Worm (Caenorhabditis elegans) whole organism, L3 larva: Measurements from ENCODE around the gene T18D3.5.

ENCODE experiments used
- R02D3.7 ChIP-seq: fragments of 150-350 bp; optimal IDR thresholded peaks from 2 replicates; lab custom pipeline; 2014; ENCODE audit warnings: missing biosample characterization, missing genetic modification characterization
- ZK546.5 ChIP-seq: sonication (generic microtip); optimal IDR thresholded peaks from 2 replicates; lab custom pipeline; 2017; ENCODE audit warnings: missing biosample characterization, missing genetic modification characterization
- aly-2 ChIP-seq: fragments of 150-350 bp; optimal IDR thresholded peaks from 2 replicates; lab custom pipeline; 2014; ENCODE audit warnings: missing biosample characterization, missing genetic modification characterization
- ama-1 ChIP-seq: fragments of 150-350 bp; optimal IDR thresholded peaks from 2 replicates; lab custom pipeline; 2018
- ceh-16 ChIP-seq: sonication (generic microtip); optimal IDR thresholded peaks from 2 replicates; lab custom pipeline; 2017; ENCODE audit warnings: missing biosample characterization, missing genetic modification characterization
- ceh-28 ChIP-seq: fragments of 150-350 bp; optimal IDR thresholded peaks from 2 replicates; lab custom pipeline; 2014; ENCODE audit warnings: missing biosample characterization, missing genetic modification reagents, missing genetic modification characterization
- ceh-82 ChIP-seq: fragments of 150-350 bp; optimal IDR thresholded peaks from 2 replicates; lab custom pipeline; 2014; ENCODE audit warnings: missing biosample characterization, missing genetic modification characterization
- ceh-9 ChIP-seq: sonication (generic microtip); optimal IDR thresholded peaks from 2 replicates; lab custom pipeline; 2018; ENCODE audit warnings: missing biosample characterization, missing genetic modification characterization
- daf-12 ChIP-seq: fragments of 150-350 bp; optimal IDR thresholded peaks from 2 replicates; lab custom pipeline; 2014; ENCODE audit warnings: missing biosample characterization, missing genetic modification reagents, missing genetic modification characterization
- egl-27 ChIP-seq: sonication (generic microtip); optimal IDR thresholded peaks from 4 replicates; lab custom pipeline; 2017; ENCODE audit warnings: missing biosample characterization, missing genetic modification reagents, missing genetic modification characterization
- egl-5 ChIP-seq: fragments of 150-350 bp; optimal IDR thresholded peaks from 2 replicates; lab custom pipeline; 2017; ENCODE audit warnings: missing biosample characterization, missing genetic modification reagents, missing genetic modification characterization, inconsistent platforms
- elt-1 ChIP-seq: fragments of 150-350 bp; optimal IDR thresholded peaks from 2 replicates; lab custom pipeline; 2014; ENCODE audit warnings: missing biosample characterization, missing genetic modification characterization
- elt-2 ChIP-seq: sonication (generic microtip); optimal IDR thresholded peaks from 2 replicates; lab custom pipeline; 2016; ENCODE audit warnings: missing genetic modification reagents, mild to moderate bottlenecking, missing genetic modification characterization, missing compliant biosample characterization
- elt-3 ChIP-seq, 3 experiments: fragments of 150-350 bp in 1 of 3; sonication (generic microtip) in 2 of 3; optimal IDR thresholded peaks; 2 replicates in 2 of 3; 4 replicates in 1 of 3; lab custom pipeline; 2014 to 2017; ENCODE audit warnings: missing biosample characterization in 3 of 3, missing genetic modification characterization in 3 of 3
- eor-1 ChIP-seq, 2 experiments: fragments of 150-350 bp; optimal IDR thresholded peaks; 2 replicates each; lab custom pipeline; 2014 to 2018; ENCODE audit warnings: missing biosample characterization in 2 of 2, missing genetic modification characterization in 2 of 2
- fkh-10 ChIP-seq: sonication (generic microtip); optimal IDR thresholded peaks from 2 replicates; lab custom pipeline; 2017; ENCODE audit warnings: missing biosample characterization, missing genetic modification reagents, missing genetic modification characterization
- fkh-2 ChIP-seq: fragments of 150-350 bp; optimal IDR thresholded peaks from 2 replicates; lab custom pipeline; 2014; ENCODE audit warnings: missing biosample characterization, missing genetic modification reagents, missing genetic modification characterization
- fos-1 ChIP-seq: fragments of 150-350 bp; optimal IDR thresholded peaks from 2 replicates; lab custom pipeline; 2014; ENCODE audit warnings: missing biosample characterization, missing genetic modification characterization
- hmg-11 ChIP-seq: sonication (generic microtip); optimal IDR thresholded peaks from 2 replicates; lab custom pipeline; 2016; ENCODE audit warnings: missing genetic modification characterization, missing compliant biosample characterization
- jun-1 ChIP-seq: fragments of 150-350 bp; optimal IDR thresholded peaks from 2 replicates; lab custom pipeline; 2014; ENCODE audit warnings: missing biosample characterization, missing genetic modification reagents, missing genetic modification characterization
- lin-15B ChIP-seq: fragments of 150-350 bp; optimal IDR thresholded peaks from 2 replicates; lab custom pipeline; 2014; ENCODE audit warnings: missing biosample characterization, missing genetic modification characterization
- lin-39 ChIP-seq: fragments of 150-350 bp; optimal IDR thresholded peaks from 2 replicates; lab custom pipeline; 2018; ENCODE audit warnings: missing biosample characterization, missing genetic modification reagents, missing genetic modification characterization
- lsy-12 ChIP-seq: sonication (generic microtip); optimal IDR thresholded peaks from 2 replicates; lab custom pipeline; 2016; ENCODE audit warnings: mild to moderate bottlenecking, missing genetic modification characterization, missing compliant biosample characterization
- mdl-1 ChIP-seq: fragments of 150-350 bp; optimal IDR thresholded peaks from 2 replicates; lab custom pipeline; 2014; ENCODE audit warnings: missing biosample characterization, missing genetic modification characterization
- mml-1 ChIP-seq: fragments of 150-350 bp; sonication (generic microtip); optimal IDR thresholded peaks from 3 replicates; lab custom pipeline; 2014; ENCODE audit warnings: missing biosample characterization, missing genetic modification characterization
- nfya-1 ChIP-seq: sonication (generic microtip); optimal IDR thresholded peaks from 2 replicates; lab custom pipeline; 2017; ENCODE audit warnings: missing genetic modification characterization, mild to moderate bottlenecking, missing compliant biosample characterization, antibody characterized with exemption, moderate library complexity; ENCODE audit not compliant: insufficient read depth
- nhr-11 ChIP-seq: fragments of 150-350 bp; optimal IDR thresholded peaks from 2 replicates; lab custom pipeline; 2014; ENCODE audit warnings: missing biosample characterization, missing genetic modification characterization
- nhr-12 ChIP-seq: fragments of 150-350 bp; optimal IDR thresholded peaks from 2 replicates; lab custom pipeline; 2014; ENCODE audit warnings: missing biosample characterization, missing genetic modification characterization
- nhr-23 ChIP-seq: fragments of 150-350 bp; optimal IDR thresholded peaks from 2 replicates; lab custom pipeline; 2014; ENCODE audit warnings: missing biosample characterization, missing genetic modification reagents, missing genetic modification characterization
- nhr-237 ChIP-seq: fragments of 150-350 bp; optimal IDR thresholded peaks from 2 replicates; lab custom pipeline; 2014; ENCODE audit warnings: missing biosample characterization, missing genetic modification characterization
- nhr-25 ChIP-seq: sonication (generic microtip); optimal IDR thresholded peaks from 2 replicates; lab custom pipeline; 2017; ENCODE audit warnings: missing biosample characterization, missing genetic modification characterization
- nhr-28 ChIP-seq: fragments of 150-350 bp; optimal IDR thresholded peaks from 2 replicates; lab custom pipeline; 2014; ENCODE audit warnings: missing biosample characterization, missing genetic modification characterization
- nhr-43 ChIP-seq: sonication (generic microtip); optimal IDR thresholded peaks from 2 replicates; lab custom pipeline; 2016; ENCODE audit warnings: mild to moderate bottlenecking, missing genetic modification characterization, missing compliant biosample characterization; ENCODE audit not compliant: poor library complexity, severe bottlenecking
- nhr-67 ChIP-seq: fragments of 150-350 bp; optimal IDR thresholded peaks from 2 replicates; lab custom pipeline; 2014; ENCODE audit warnings: missing biosample characterization, missing genetic modification characterization
- nhr-76 ChIP-seq: fragments of 150-350 bp; sonication (generic microtip); optimal IDR thresholded peaks from 5 replicates; lab custom pipeline; 2014; ENCODE audit warnings: missing biosample characterization, missing genetic modification characterization
- nhr-77 ChIP-seq: fragments of 150-350 bp; optimal IDR thresholded peaks from 2 replicates; lab custom pipeline; 2014; ENCODE audit warnings: missing biosample characterization, missing genetic modification characterization
- pha-4 ChIP-seq: fragments of 150-350 bp; optimal IDR thresholded peaks from 2 replicates; lab custom pipeline; 2014; ENCODE audit warnings: missing biosample characterization, missing genetic modification reagents, missing genetic modification characterization
- pqm-1 ChIP-seq: fragments of 150-350 bp; optimal IDR thresholded peaks from 2 replicates; lab custom pipeline; 2017; ENCODE audit warnings: missing biosample characterization, missing genetic modification characterization, inconsistent platforms
- sea-2 ChIP-seq: fragments of 150-350 bp; sonication (generic microtip); optimal IDR thresholded peaks from 4 replicates; lab custom pipeline; 2014; ENCODE audit warnings: missing biosample characterization, missing genetic modification reagents, missing genetic modification characterization
- skn-1 ChIP-seq: fragments of 150-350 bp; optimal IDR thresholded peaks from 2 replicates; lab custom pipeline; 2014; ENCODE audit warnings: missing biosample characterization, missing genetic modification characterization
- snpc-4 ChIP-seq: fragments of 150-350 bp; optimal IDR thresholded peaks from 2 replicates; lab custom pipeline; 2014; ENCODE audit warnings: missing biosample characterization, missing genetic modification characterization
- tbx-2 ChIP-seq: sonication (generic microtip); optimal IDR thresholded peaks from 2 replicates; lab custom pipeline; 2016; ENCODE audit warnings: mild to moderate bottlenecking, missing genetic modification characterization, missing compliant biosample characterization
- unc-39 ChIP-seq: sonication (generic microtip); optimal IDR thresholded peaks from 4 replicates; lab custom pipeline; 2017; ENCODE audit warnings: missing biosample characterization, missing genetic modification characterization
- unc-62 ChIP-seq: fragments of 150-350 bp; sonication (generic microtip); optimal IDR thresholded peaks from 4 replicates; lab custom pipeline; 2014; ENCODE audit warnings: missing biosample characterization, missing genetic modification reagents, missing genetic modification characterization
- zag-1 ChIP-seq: fragments of 150-350 bp; optimal IDR thresholded peaks from 2 replicates; lab custom pipeline; 2014; ENCODE audit warnings: missing biosample characterization, missing genetic modification characterization
- ztf-11 ChIP-seq: fragments of 150-350 bp; optimal IDR thresholded peaks from 2 replicates; lab custom pipeline; 2014; ENCODE audit warnings: missing biosample characterization, missing genetic modification characterization
- ztf-4 ChIP-seq: fragments of 150-350 bp; optimal IDR thresholded peaks from 2 replicates; lab custom pipeline; 2014; ENCODE audit warnings: missing biosample characterization, missing genetic modification characterization

The T18D3.5 gene

DNA sequence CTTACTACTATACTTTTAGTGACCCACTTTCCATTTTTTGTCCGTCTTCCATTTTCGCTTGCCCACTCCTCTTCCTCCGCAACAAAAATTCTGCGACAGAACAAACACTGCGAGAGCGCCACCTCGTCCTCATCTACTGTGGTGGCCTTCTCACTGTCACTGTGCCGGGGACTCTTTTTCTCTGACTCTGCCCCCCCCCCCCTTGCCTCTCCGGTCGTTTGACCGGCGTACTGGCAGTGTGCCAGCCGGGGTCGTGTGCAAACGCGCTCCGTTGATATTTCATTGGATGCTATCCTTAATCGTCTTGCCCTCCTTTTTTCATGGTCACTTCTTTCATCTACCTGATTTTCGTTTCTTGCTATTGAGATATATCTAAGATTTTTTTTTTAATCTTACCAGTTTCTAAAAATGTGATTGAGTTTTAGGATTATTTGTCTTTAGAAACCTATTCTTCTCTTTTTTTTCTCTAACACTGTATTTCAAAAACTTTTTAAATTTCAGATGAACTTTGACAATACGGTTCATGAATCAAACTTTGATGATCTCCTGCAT, 16.9 kb downstream of the T18D3.5 start, which contains the start of gene atf-6:
Gene atf-6, plus strand, starts transcription at position 502 of the 552 bp plus-strand sequence.
- TF ChIP-seq unc-62 (GFP tag; lab: Kevin White, UChicago) (peak; percentile 51), aly-2 (tag; lab: Kevin White, UChicago) (no peak), eor-1 (tag; optimal IDR thresholded peaks at IDR 0.05; lab: Kevin White, UChicago) (no peak), tbx-2 (peak; percentile 79), ama-1 (no peak), nhr-12 (tag; lab: Kevin White, UChicago) (no peak), nhr-43 (peak; percentile 65), nhr-76 (tag; lab: Kevin White, UChicago) (no peak), elt-3 (tag; optimal IDR thresholded peaks at IDR 0.05; lab: Kevin White, UChicago) (peak in 1 of 3 experiments; percentile 42), mdl-1 (tag; lab: Kevin White, UChicago) (no peak), zag-1 (no peak), elt-2 (tag; lab: Kevin White, UChicago) (peak; percentile 78), daf-12 (tag; lab: Kevin White, UChicago) (no peak), nhr-23 (tag; lab: Kevin White, UChicago) (peak; percentile 96), ceh-9 (tag; lab: Kevin White, UChicago) (no peak), elt-1 (tag; lab: Kevin White, UChicago) (peak; percentile 60), pqm-1 (tag; lab: Kevin White, UChicago) (no peak), unc-39 (tag; lab: Kevin White, UChicago) (no peak), ztf-4 (tag; lab: Kevin White, UChicago) (no peak), ceh-16 (tag; lab: Kevin White, UChicago) (no peak), ceh-28 (peak; percentile 61), nhr-11 (tag; lab: Kevin White, UChicago) (no peak), lin-15B (tag; lab: Kevin White, UChicago) (peak; percentile 78), nhr-25 (tag; lab: Kevin White, UChicago) (peak; percentile 82), mml-1 (tag; lab: Kevin White, UChicago) (no peak), ceh-82 (tag; lab: Kevin White, UChicago) (no peak), sea-2 (GFP tag; lab: Kevin White, UChicago) (no peak), nhr-67 (tag; lab: Kevin White, UChicago) (no peak), pha-4 (peak; percentile 90), R02D3.7 (tag; lab: Kevin White, UChicago) (peak; percentile 15), ZK546.5 (tag; lab: Kevin White, UChicago) (no peak), nhr-77 (tag; lab: Kevin White, UChicago) (no peak), skn-1 (tag; lab: Kevin White, UChicago) (peak; percentile 53), lin-39 (tag; lab: Kevin White, UChicago) (peak; percentile 99), hmg-11 (tag; lab: Kevin White, UChicago) (peak; percentile 97), nhr-237 (tag; lab: Kevin White, UChicago) (no peak), fkh-2 (tag; lab: Kevin White, UChicago) (no peak), egl-5 (no peak), nhr-28 (tag; lab: Kevin White, UChicago) (no peak), snpc-4 (peak; percentile 43), ztf-11 (tag; lab: Kevin White, UChicago) (no peak), lsy-12 (tag; lab: Kevin White, UChicago) (peak; percentile 94), fos-1 (tag; lab: Kevin White, UChicago) (no peak), fkh-10 (no peak), nfya-1 (peak; percentile 84), jun-1 (tag; lab: Kevin White, UChicago) (peak; percentile 67), egl-27 (tag; lab: Kevin White, UChicago) (no peak)
